Fruit fly (Drosophila melanogaster) whole organism, embryonic: ENCODE results near the gene Myo31DF.
A peak's percentile ranks its signal among the peaks of the same experiment; 100 is the strongest.

Source experiments
- Adf1 ChIP-seq: fragments of 200-800 bp; sonication (Bioruptor generic); IDR thresholded peaks from 2 replicates; pipeline ENCODE4 v1.3.6; 2022; ENCODE audit warnings: missing biosample characterization, missing genetic modification characterization
- Asciz ChIP-seq: fragments of 200-800 bp; sonication (Bioruptor generic); optimal IDR thresholded peaks from 2 replicates; lab custom pipeline; 2017; ENCODE audit warnings: missing biosample characterization, mild to moderate bottlenecking, missing genetic modification characterization, missing genetic modification reagents
- CG12071 ChIP-seq: fragments of 200-800 bp; sonication (Bioruptor generic); optimal IDR thresholded peaks from 3 replicates; lab custom pipeline; 2018; ENCODE audit warnings: missing biosample characterization, mild to moderate bottlenecking, missing genetic modification characterization
- CG1233 ChIP-seq: fragments of 200-800 bp; sonication (Bioruptor generic); optimal IDR thresholded peaks from 4 replicates; lab custom pipeline; 2018; ENCODE audit warnings: missing biosample characterization, mild to moderate bottlenecking, missing genetic modification characterization
- CG12744 ChIP-seq: fragments of 200-800 bp; sonication (Bioruptor generic); optimal IDR thresholded peaks from 2 replicates; lab custom pipeline; 2016; ENCODE audit warnings: missing biosample characterization, missing genetic modification characterization
- CG14050 ChIP-seq: fragments of 200-800 bp; sonication (Bioruptor generic); IDR thresholded peaks from 3 replicates; pipeline ENCODE4 v1.3.6; 2022; ENCODE audit warnings: missing biosample characterization, missing genetic modification characterization
- CG15601 ChIP-seq: fragments of 200-800 bp; sonication (Bioruptor generic); optimal IDR thresholded peaks from 3 replicates; lab custom pipeline; 2019; ENCODE audit warnings: missing biosample characterization, mild to moderate bottlenecking, missing genetic modification characterization, moderate library complexity
- CG1602 ChIP-seq: fragments of 200-800 bp; sonication (Bioruptor generic); optimal IDR thresholded peaks from 3 replicates; lab custom pipeline; 2016; ENCODE audit warnings: missing biosample characterization, missing genetic modification characterization
- CG1603 ChIP-seq: fragments of 200-800 bp; sonication (Bioruptor generic); optimal IDR thresholded peaks from 2 replicates; lab custom pipeline; 2019; ENCODE audit warnings: missing biosample characterization, mild to moderate bottlenecking, missing genetic modification characterization, moderate library complexity
- CG16779 ChIP-seq: fragments of 200-800 bp; sonication (Bioruptor generic); IDR thresholded peaks from 2 replicates; pipeline ENCODE4 v1.3.6; 2022; ENCODE audit warnings: missing biosample characterization, missing genetic modification characterization
- CG17568 ChIP-seq: fragments of 200-800 bp; sonication (Bioruptor generic); optimal IDR thresholded peaks from 2 replicates; lab custom pipeline; 2018; ENCODE audit warnings: missing biosample characterization, mild to moderate bottlenecking, missing genetic modification characterization, moderate library complexity
- CG17802 ChIP-seq: fragments of 200-800 bp; sonication (Bioruptor generic); optimal IDR thresholded peaks from 2 replicates; lab custom pipeline; 2018; ENCODE audit warnings: missing biosample characterization, mild to moderate bottlenecking, missing genetic modification characterization, moderate library complexity
- CG1792 ChIP-seq: fragments of 200-800 bp; sonication (Bioruptor generic); optimal IDR thresholded peaks from 2 replicates; lab custom pipeline; 2016; ENCODE audit warnings: missing biosample characterization, missing genetic modification characterization
- CG18599 ChIP-seq: fragments of 200-800 bp; sonication (Bioruptor generic); optimal IDR thresholded peaks from 3 replicates; lab custom pipeline; 2017; ENCODE audit warnings: missing biosample characterization, missing genetic modification characterization, mild to moderate bottlenecking, moderate library complexity, missing genetic modification reagents
- CG18764 ChIP-seq: fragments of 200-800 bp; sonication (Bioruptor generic); optimal IDR thresholded peaks from 3 replicates; lab custom pipeline; 2016; ENCODE audit warnings: missing biosample characterization, missing genetic modification characterization
- CG2116 ChIP-seq: fragments of 200-800 bp; sonication (Bioruptor generic); optimal IDR thresholded peaks from 3 replicates; lab custom pipeline; 2018; ENCODE audit warnings: missing biosample characterization, mild to moderate bottlenecking, missing genetic modification characterization
- CG2202 ChIP-seq: fragments of 200-800 bp; sonication (Bioruptor generic); optimal IDR thresholded peaks from 2 replicates; lab custom pipeline; 2018; ENCODE audit warnings: missing biosample characterization, mild to moderate bottlenecking, missing genetic modification characterization
- CG2712 ChIP-seq: fragments of 200-800 bp; optimal IDR thresholded peaks from 3 replicates; lab custom pipeline; 2019; ENCODE audit warnings: missing biosample characterization, mild to moderate bottlenecking, missing genetic modification characterization, moderate library complexity
- CG30020 ChIP-seq: fragments of 200-800 bp; optimal IDR thresholded peaks from 2 replicates; lab custom pipeline; 2019; ENCODE audit warnings: missing biosample characterization, mild to moderate bottlenecking, missing genetic modification characterization, moderate library complexity
- CG33557 ChIP-seq: fragments of 200-800 bp; sonication (Bioruptor generic); optimal IDR thresholded peaks from 2 replicates; lab custom pipeline; 2019; ENCODE audit warnings: missing biosample characterization, mild to moderate bottlenecking, missing genetic modification characterization, moderate library complexity
- CG3407 ChIP-seq: fragments of 200-800 bp; sonication (Bioruptor generic); optimal IDR thresholded peaks from 2 replicates; lab custom pipeline; 2018; ENCODE audit warnings: missing biosample characterization, mild to moderate bottlenecking, missing genetic modification characterization
- CG8089 ChIP-seq: fragments of 200-800 bp; sonication (Bioruptor generic); optimal IDR thresholded peaks from 3 replicates; lab custom pipeline; 2016; ENCODE audit warnings: missing biosample characterization, missing genetic modification characterization
- CG8359 ChIP-seq: fragments of 200-800 bp; sonication (Bioruptor generic); optimal IDR thresholded peaks from 2 replicates; lab custom pipeline; 2017; ENCODE audit warnings: missing biosample characterization, mild to moderate bottlenecking, missing genetic modification characterization, borderline replicate concordance
- CG8388 ChIP-seq: fragments of 200-800 bp; sonication (Bioruptor generic); optimal IDR thresholded peaks from 2 replicates; lab custom pipeline; 2019; ENCODE audit warnings: missing biosample characterization, mild to moderate bottlenecking, missing genetic modification characterization, moderate library complexity
- CG9437 ChIP-seq: fragments of 200-800 bp; sonication (Bioruptor generic); optimal IDR thresholded peaks from 2 replicates; lab custom pipeline; 2018; ENCODE audit warnings: missing biosample characterization, mild to moderate bottlenecking, missing genetic modification characterization
- Dek ChIP-seq: fragments of 200-800 bp; sonication (Bioruptor generic); optimal IDR thresholded peaks from 3 replicates; lab custom pipeline; 2019; ENCODE audit warnings: missing biosample characterization, mild to moderate bottlenecking, missing genetic modification characterization, moderate library complexity
- Dp ChIP-seq: fragments of 200-800 bp; sonication (Bioruptor generic); optimal IDR thresholded peaks from 2 replicates; lab custom pipeline; 2018; ENCODE audit warnings: missing biosample characterization, mild to moderate bottlenecking, missing genetic modification characterization, moderate library complexity
- Ets65A ChIP-seq: fragments of 200-800 bp; sonication (Bioruptor generic); peaks from one replicate; lab custom pipeline; 2016; ENCODE audit warnings: missing biosample characterization, missing genetic modification characterization
- Hey ChIP-seq: fragments of 200-800 bp; sonication (Bioruptor generic); optimal IDR thresholded peaks from 3 replicates; lab custom pipeline; 2018; ENCODE audit warnings: missing biosample characterization, mild to moderate bottlenecking, missing genetic modification characterization
- Hr39 ChIP-seq: fragments of >200 bp; optimal IDR thresholded peaks from 2 replicates; lab custom pipeline; 2017
- Hr78 ChIP-seq, 2 experiments: fragments of 200-800 bp in 1 of 2; fragments of >200 bp in 1 of 2; sonication (Bioruptor generic) in 1 of 2; optimal IDR thresholded peaks; 2 replicates each; lab custom pipeline; 2017 to 2019; ENCODE audit warnings: missing biosample characterization in 2 of 2, missing genetic modification characterization in 2 of 2, mild to moderate bottlenecking in 1 of 2, moderate library complexity in 1 of 2
- Med ChIP-seq: fragments of 200-800 bp; sonication (Bioruptor generic); peaks from one replicate; lab custom pipeline; 2016; ENCODE audit warnings: missing biosample characterization, missing genetic modification characterization, mild to moderate bottlenecking, inconsistent platforms, moderate library complexity
- Optix ChIP-seq: fragments of 200-800 bp; sonication (Bioruptor generic); IDR thresholded peaks from 3 replicates; pipeline ENCODE4 v1.3.6; 2022; ENCODE audit warnings: missing biosample characterization, missing genetic modification characterization
- Rfx ChIP-seq: fragments of 200-800 bp; sonication (Bioruptor generic); IDR thresholded peaks from 2 replicates; pipeline ENCODE4 v1.3.6; 2022; ENCODE audit warnings: missing biosample characterization, missing genetic modification characterization
- Spps ChIP-seq: fragments of 200-800 bp; sonication (Bioruptor generic); optimal IDR thresholded peaks from 2 replicates; lab custom pipeline; 2018; ENCODE audit warnings: missing biosample characterization, mild to moderate bottlenecking, missing genetic modification characterization
- Xrp1 ChIP-seq: fragments of 200-800 bp; sonication (Bioruptor generic); IDR thresholded peaks from 2 replicates; pipeline ENCODE4 v1.3.6; 2022; ENCODE audit warnings: missing biosample characterization, missing genetic modification characterization
- bab2 ChIP-seq: fragments of 200-800 bp; sonication (Bioruptor generic); optimal IDR thresholded peaks from 2 replicates; lab custom pipeline; 2016; ENCODE audit warnings: missing biosample characterization, missing genetic modification characterization
- caup ChIP-seq: fragments of 200-800 bp; sonication (Bioruptor generic); optimal IDR thresholded peaks from 3 replicates; lab custom pipeline; 2017; ENCODE audit warnings: missing biosample characterization, mild to moderate bottlenecking, missing genetic modification characterization, moderate library complexity; ENCODE audit not compliant: severe bottlenecking
- ci ChIP-seq: fragments of 200-800 bp; sonication (Bioruptor generic); IDR thresholded peaks from 3 replicates; pipeline ENCODE4 v1.3.6; 2022; ENCODE audit warnings: missing biosample characterization, missing genetic modification characterization
- eve ChIP-seq, 2 experiments: fragments of >200 bp; optimal IDR thresholded peaks; 2 replicates each; lab custom pipeline; 2017; ENCODE audit warnings: missing biosample characterization in 2 of 2, missing genetic modification characterization in 2 of 2
- peb ChIP-seq: fragments of 200-800 bp; sonication (Bioruptor generic); IDR thresholded peaks from 2 replicates; pipeline ENCODE4 v1.3.6; 2022; ENCODE audit warnings: missing biosample characterization, missing genetic modification characterization
- pnt ChIP-seq: fragments of 200-800 bp; sonication (Bioruptor generic); optimal IDR thresholded peaks from 3 replicates; lab custom pipeline; 2016; ENCODE audit warnings: missing biosample characterization, missing genetic modification characterization
- salm ChIP-seq: fragments of 200-800 bp; sonication (Bioruptor generic); optimal IDR thresholded peaks from 2 replicates; lab custom pipeline; 2018; ENCODE audit warnings: missing biosample characterization, mild to moderate bottlenecking, missing genetic modification characterization
- sc ChIP-seq, 3 experiments: fragments of >200 bp in 2 of 3; fragments of 200-800 bp in 1 of 3; sonication (Bioruptor generic) in 1 of 3; optimal IDR thresholded peaks; 2 replicates in 2 of 3; 3 replicates in 1 of 3; lab custom pipeline; 2017; ENCODE audit warnings: mild to moderate bottlenecking in 1 of 3, missing biosample characterization in 1 of 3, missing genetic modification characterization in 1 of 3, missing genetic modification reagents in 1 of 3
- sima ChIP-seq: fragments of 200-800 bp; sonication (Bioruptor generic); optimal IDR thresholded peaks from 2 replicates; lab custom pipeline; 2016; ENCODE audit warnings: missing biosample characterization, missing genetic modification characterization
- sug ChIP-seq: fragments of 200-800 bp; optimal IDR thresholded peaks from 2 replicates; lab custom pipeline; 2019; ENCODE audit warnings: missing biosample characterization, mild to moderate bottlenecking, missing genetic modification characterization, moderate library complexity
- vvl ChIP-seq: fragments of 200-800 bp; sonication (Bioruptor generic); IDR thresholded peaks from 2 replicates; pipeline ENCODE4 v1.3.6; 2022; ENCODE audit warnings: missing biosample characterization, missing genetic modification characterization
- wdn ChIP-seq: fragments of 200-800 bp; sonication (Bioruptor generic); IDR thresholded peaks from 2 replicates; pipeline ENCODE4 v1.3.6; 2022; ENCODE audit warnings: missing biosample characterization, missing genetic modification characterization

Myo31DF gene

DNA sequence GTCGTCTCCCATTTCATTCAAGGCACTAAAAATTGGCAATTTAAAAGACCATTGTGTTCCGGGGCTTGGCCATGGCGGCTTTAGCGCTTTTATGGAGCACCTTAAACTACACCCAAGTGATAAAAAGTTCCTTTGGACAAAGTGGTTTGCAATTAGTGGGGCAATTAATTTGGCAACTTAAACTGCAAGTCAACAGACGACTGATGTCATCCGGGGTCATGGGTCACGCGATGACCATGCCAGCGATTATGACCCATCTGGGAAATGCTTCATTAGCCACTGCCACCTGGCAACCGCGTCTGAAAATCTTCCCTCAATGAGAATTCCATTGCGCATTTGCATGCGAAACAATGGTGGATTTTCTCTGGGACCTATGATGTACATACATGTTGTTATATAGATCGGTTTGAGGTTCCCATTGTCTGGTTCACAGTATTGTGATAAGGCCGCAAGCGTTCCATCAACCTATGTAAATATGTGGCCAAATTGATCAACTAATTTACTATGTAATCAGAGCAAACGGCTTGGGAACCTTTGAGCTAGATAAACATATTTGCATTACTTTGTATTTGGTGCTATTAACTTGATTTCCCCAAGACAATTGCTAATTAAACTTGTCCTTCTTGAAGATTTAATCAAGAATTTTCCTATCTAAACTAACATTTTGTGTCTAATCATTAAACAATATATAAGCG is 9.3 kb downstream of the Myo31DF start (continued):
- TF ChIP-seq Asciz, result peak; percentile 65
- 0 out of 3 replicates have a peak, but pooled peaks have one; percentile 38 for TF ChIP-seq ci (GFP tag; lab: Robert Waterston, UW)
- TF ChIP-seq sc (optimal IDR thresholded peaks at IDR 0.05; lab: Kevin White, UChicago), result no peak
- TF ChIP-seq sc (GFP tag; optimal IDR thresholded peaks at IDR 0.05; lab: Kevin White, UChicago), result peak; percentile 32
- TF ChIP-seq CG8359 (GFP tag; lab: Kevin White, UChicago), result peak; percentile 3
- TF ChIP-seq CG1602 (GFP tag; lab: Kevin White, UChicago), result peak; percentile 25
- TF ChIP-seq Hr78 (GFP tag; optimal IDR thresholded peaks at IDR 0.05; lab: Kevin White, UChicago), result peak in 1 of 2 experiments; percentile 18
- no peak for TF ChIP-seq caup (GFP tag; lab: Kevin White, UChicago)
- TF ChIP-seq Dp (GFP tag; lab: Kevin White, UChicago), result no peak
- peak; percentile 52 for TF ChIP-seq bab2 (GFP tag; lab: Kevin White, UChicago)
- TF ChIP-seq CG17568 (GFP tag; lab: Kevin White, UChicago), result peak; percentile 16
- peak; percentile 56 for TF ChIP-seq Med
- peak; percentile 15 for TF ChIP-seq CG1233 (GFP tag; lab: Kevin White, UChicago)
- no peak for TF ChIP-seq CG30020 (tag; lab: Kevin White, UChicago)
- TF ChIP-seq Ets65A (GFP tag; lab: Kevin White, UChicago), result peak; percentile 91
- peak; percentile 12 for TF ChIP-seq CG12071 (GFP tag; lab: Kevin White, UChicago)
- TF ChIP-seq CG1792 (GFP tag; lab: Kevin White, UChicago), result peak; percentile 14
- TF ChIP-seq Spps (tag; lab: Kevin White, UChicago), result peak; percentile 29
- peak; percentile 22 for TF ChIP-seq CG2202 (tag; lab: Kevin White, UChicago)
- peak; percentile 62 for TF ChIP-seq Xrp1 (GFP tag; lab: Robert Waterston, UW)
- TF ChIP-seq CG2712, result peak; percentile 6
- peak; percentile 63 for TF ChIP-seq CG3407 (GFP tag; lab: Kevin White, UChicago)
- peak; percentile 14 for TF ChIP-seq CG33557 (GFP tag; lab: Kevin White, UChicago)
- peak; percentile 63 for TF ChIP-seq CG1603 (tag; lab: Kevin White, UChicago)

DNA sequence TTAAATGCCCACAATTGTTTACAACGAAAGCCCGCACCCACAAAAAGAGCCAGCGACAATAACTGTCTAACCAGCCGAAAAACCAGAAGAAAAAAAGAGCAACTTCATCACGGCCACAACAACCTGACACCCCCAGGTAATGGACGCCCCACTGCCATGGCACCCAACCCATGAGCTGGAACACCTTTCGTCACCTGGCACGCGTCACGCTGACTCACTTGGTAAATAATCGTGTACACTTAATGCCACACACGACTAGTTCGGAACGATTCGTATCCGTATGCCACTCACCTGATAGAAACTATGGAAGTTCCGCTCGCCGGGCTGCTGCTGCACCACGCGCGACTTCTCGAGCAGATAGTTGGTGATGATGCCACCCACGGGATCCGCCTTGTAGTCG is 10.2 kb downstream of the Myo31DF start:
- TF ChIP-seq Rfx (GFP tag; lab: Robert Waterston, UW), result peak; percentile 18; the same call in 1 of the 2 replicates
- TF ChIP-seq CG17802 (tag; lab: Kevin White, UChicago), result no peak
- no peak for TF ChIP-seq CG15601 (tag; lab: Kevin White, UChicago)
- TF ChIP-seq CG18599 (GFP tag; lab: Kevin White, UChicago), result no peak
- TF ChIP-seq wdn (GFP tag; lab: Robert Waterston, UW), result no peak
- TF ChIP-seq sug (tag; lab: Kevin White, UChicago), result peak; percentile 30
- TF ChIP-seq salm, result no peak
- 0 out of 3 replicates have a peak, but pooled peaks have one; percentile 9 for TF ChIP-seq Optix
- TF ChIP-seq Hey, result peak; percentile 98
- TF ChIP-seq CG9437 (GFP tag; lab: Kevin White, UChicago), result no peak
- TF ChIP-seq CG8388, result no peak
- TF ChIP-seq sima (GFP tag; lab: Kevin White, UChicago), result no peak
- TF ChIP-seq Adf1 (GFP tag; lab: Robert Waterston, UW), result no peak
- TF ChIP-seq CG14050 (GFP tag; lab: Robert Waterston, UW), result no peak
- TF ChIP-seq CG18764, result no peak
- TF ChIP-seq Hr39, result no peak
- TF ChIP-seq Dek (tag; lab: Kevin White, UChicago), result no peak
- no peak for TF ChIP-seq CG8089 (GFP tag; lab: Kevin White, UChicago)
- no peak for TF ChIP-seq CG16779 (GFP tag; lab: Robert Waterston, UW)
- no peak for TF ChIP-seq eve (GFP tag; optimal IDR thresholded peaks at IDR 0.05; lab: Kevin White, UChicago)
- no peak for TF ChIP-seq CG2116 (GFP tag; lab: Kevin White, UChicago)
- peak; percentile 32; the same call in 1 of the 2 replicates for TF ChIP-seq vvl (GFP tag; lab: Robert Waterston, UW)
- TF ChIP-seq peb (GFP tag; lab: Robert Waterston, UW), result 0 out of 2 replicates have a peak, but pooled peaks have one; percentile 11
- TF ChIP-seq CG12744 (GFP tag; lab: Kevin White, UChicago), result no peak
- TF ChIP-seq pnt (GFP tag; lab: Kevin White, UChicago), result no peak
- peak; percentile 71; the same call in 2 of the 3 replicates for TF ChIP-seq ci (GFP tag; lab: Robert Waterston, UW)
